Worm (Caenorhabditis elegans) whole organism, L3 larva: Measurements from ENCODE around the gene dct-6.

Experiments
- ceh-16 ChIP-seq: sonication (generic microtip); optimal IDR thresholded peaks from 2 replicates; lab custom pipeline; 2017; ENCODE audit warnings: missing biosample characterization, missing genetic modification characterization
- nhr-11 ChIP-seq: fragments of 150-350 bp; optimal IDR thresholded peaks from 2 replicates; lab custom pipeline; 2014; ENCODE audit warnings: missing biosample characterization, missing genetic modification characterization

- TF ChIP-seq ceh-16 (tag; lab: Kevin White, UChicago) (no peak), nhr-11 (tag; lab: Kevin White, UChicago) (no peak)
These were observed 19.1 kb downstream of the dct-6 start, which contains the start of gene T04C9.3 for ce11 chrIII:5985340-5985739.
